Worm (Caenorhabditis elegans): Measurements from ENCODE around the gene Y105C5B.3.

- TF ChIP-seq pqm-1 (tag; optimal IDR thresholded peaks at IDR 0.05) (no peak), unc-55 (GFP tag; optimal IDR thresholded peaks at IDR 0.05) (no peak), hlh-30 (tag; optimal IDR thresholded peaks at IDR 0.05; ENCODE audit: insufficient read depth) (no peak), hlh-13 (GFP tag; optimal IDR thresholded peaks at IDR 0.05) (no peak), pha-4 (tag; optimal IDR thresholded peaks at IDR 0.05) (no peak), fkh-10 (GFP tag; optimal IDR thresholded peaks at IDR 0.05) (no peak), ceh-2 (tag; optimal IDR thresholded peaks at IDR 0.05) (no peak), nfya-1 (tag; optimal IDR thresholded peaks at IDR 0.05) (peak; percentile 55), rnt-1 (tag; optimal IDR thresholded peaks at IDR 0.05) (no peak), sox-4 (tag; optimal IDR thresholded peaks at IDR 0.05) (no peak), pros-1 (tag; optimal IDR thresholded peaks at IDR 0.05) (no peak), ceh-45 (GFP tag; IDR thresholded peaks at IDR 0.05) (no peak), ceh-6 (GFP tag; optimal IDR thresholded peaks at IDR 0.05) (no peak)
Measured at ce11 chrIV:15878262-15878661, 5.8 kb upstream of the Y105C5B.3 start.
